Worm (Caenorhabditis elegans) whole organism, late embryonic: ENCODE data around the gene sprr-2.

Experiments used
- C08G9.2 ChIP-seq: sonication (generic microtip); optimal IDR thresholded peaks from 2 replicates; lab custom pipeline; 2016; ENCODE audit warnings: mild to moderate bottlenecking, missing genetic modification characterization, moderate library complexity, missing compliant biosample characterization
- K09A11.1 ChIP-seq: sonication (generic microtip); optimal IDR thresholded peaks from 2 replicates; lab custom pipeline; 2017; ENCODE audit warnings: antibody characterized with exemption, mild to moderate bottlenecking, missing genetic modification characterization, missing compliant biosample characterization; ENCODE audit not compliant: insufficient read depth
- T23F11.4 ChIP-seq: fragments of 200-800 bp; sonication (Bioruptor generic); optimal IDR thresholded peaks from 2 replicates; lab custom pipeline; 2018; ENCODE audit warnings: mild to moderate bottlenecking, missing genetic modification characterization, missing compliant biosample characterization
- ahr-1 ChIP-seq: sonication (generic microtip); optimal IDR thresholded peaks from 2 replicates; lab custom pipeline; 2016; ENCODE audit warnings: missing genetic modification characterization, missing compliant biosample characterization
- ama-1 ChIP-seq: fragments of 150-350 bp; optimal IDR thresholded peaks from 2 replicates; lab custom pipeline; 2014
- ceh-14 ChIP-seq: sonication (generic microtip); optimal IDR thresholded peaks from 2 replicates; lab custom pipeline; 2016; ENCODE audit warnings: missing genotype, missing genetic modification characterization, missing compliant biosample characterization
- ceh-19 ChIP-seq: fragments of 200-800 bp; sonication (Bioruptor generic); optimal IDR thresholded peaks from 2 replicates; lab custom pipeline; 2018; ENCODE audit warnings: mild to moderate bottlenecking, missing genetic modification characterization, missing compliant biosample characterization
- ceh-2 ChIP-seq: sonication (generic microtip); optimal IDR thresholded peaks from 2 replicates; lab custom pipeline; 2016; ENCODE audit warnings: missing genotype, missing genetic modification characterization, missing compliant biosample characterization
- ceh-22 ChIP-seq: sonication (generic microtip); optimal IDR thresholded peaks from 2 replicates; lab custom pipeline; 2017; ENCODE audit warnings: missing biosample characterization, missing genetic modification characterization
- ceh-30 ChIP-seq: fragments of 150-350 bp; optimal IDR thresholded peaks from 2 replicates; lab custom pipeline; 2014; ENCODE audit warnings: missing biosample characterization, missing genetic modification characterization
- ceh-31 ChIP-seq: sonication (generic microtip); optimal IDR thresholded peaks from 2 replicates; lab custom pipeline; 2016; ENCODE audit warnings: missing genetic modification characterization, missing compliant biosample characterization
- ceh-34 ChIP-seq: sonication (generic microtip); optimal IDR thresholded peaks from 2 replicates; lab custom pipeline; 2016; ENCODE audit warnings: mild to moderate bottlenecking, missing genetic modification characterization, missing compliant biosample characterization
- ceh-45 ChIP-seq: fragments of 200-800 bp; sonication (Bioruptor generic); IDR thresholded peaks from 2 replicates; pipeline ENCODE4 v1.3.6; 2022; ENCODE audit warnings: missing genetic modification reagents, missing genetic modification characterization, missing compliant biosample characterization
- ceh-48 ChIP-seq: sonication (generic microtip); optimal IDR thresholded peaks from 2 replicates; lab custom pipeline; 2016; ENCODE audit warnings: missing genetic modification characterization, inconsistent platforms, missing compliant biosample characterization
- ceh-6 ChIP-seq: fragments of 200-800 bp; sonication (Bioruptor generic); optimal IDR thresholded peaks from 2 replicates; lab custom pipeline; 2018; ENCODE audit warnings: mild to moderate bottlenecking, missing genetic modification characterization, missing compliant biosample characterization
- ceh-9 ChIP-seq: sonication (generic microtip); optimal IDR thresholded peaks from 2 replicates; lab custom pipeline; 2016; ENCODE audit warnings: mild to moderate bottlenecking, missing genetic modification characterization, inconsistent platforms, missing compliant biosample characterization
- elt-4 ChIP-seq: sonication (generic microtip); optimal IDR thresholded peaks from 2 replicates; lab custom pipeline; 2016; ENCODE audit warnings: missing genetic modification characterization, missing compliant biosample characterization
- eyg-1 ChIP-seq: sonication (generic microtip); optimal IDR thresholded peaks from 2 replicates; lab custom pipeline; 2016; ENCODE audit warnings: missing genotype, missing genetic modification characterization, missing compliant biosample characterization
- fax-1 ChIP-seq: sonication (generic microtip); optimal IDR thresholded peaks from 2 replicates; lab custom pipeline; 2016; ENCODE audit warnings: missing genotype, missing genetic modification characterization, missing compliant biosample characterization
- fkh-6 ChIP-seq: sonication (generic microtip); optimal IDR thresholded peaks from 2 replicates; lab custom pipeline; 2016; ENCODE audit warnings: missing genetic modification characterization, missing compliant biosample characterization
- gmeb-2 ChIP-seq: sonication (generic microtip); optimal IDR thresholded peaks from 2 replicates; lab custom pipeline; 2016; ENCODE audit warnings: missing genetic modification characterization, inconsistent platforms, missing compliant biosample characterization
- hlh-13 ChIP-seq: fragments of 200-800 bp; sonication (Bioruptor generic); optimal IDR thresholded peaks from 2 replicates; lab custom pipeline; 2018; ENCODE audit warnings: mild to moderate bottlenecking, missing genetic modification characterization, missing compliant biosample characterization
- hlh-6 ChIP-seq: sonication (generic microtip); optimal IDR thresholded peaks from 2 replicates; lab custom pipeline; 2016; ENCODE audit warnings: missing genotype, missing genetic modification characterization, missing compliant biosample characterization
- lin-11 ChIP-seq: fragments of 200-800 bp; sonication (Bioruptor generic); optimal IDR thresholded peaks from 2 replicates; lab custom pipeline; 2018; ENCODE audit warnings: mild to moderate bottlenecking, missing genetic modification characterization, missing compliant biosample characterization
- madf-2 ChIP-seq: sonication (generic microtip); optimal IDR thresholded peaks from 2 replicates; lab custom pipeline; 2017; ENCODE audit warnings: missing genetic modification characterization, missing compliant biosample characterization
- nhr-11 ChIP-seq: fragments of 150-350 bp; optimal IDR thresholded peaks from 2 replicates; lab custom pipeline; 2014; ENCODE audit warnings: missing biosample characterization, missing genetic modification characterization
- pat-9 ChIP-seq: fragments of 200-800 bp; sonication (Bioruptor generic); optimal IDR thresholded peaks from 2 replicates; lab custom pipeline; 2018; ENCODE audit warnings: mild to moderate bottlenecking, missing genetic modification characterization, moderate library complexity, missing compliant biosample characterization
- pax-1 ChIP-seq: fragments of 150-350 bp; optimal IDR thresholded peaks from 2 replicates; lab custom pipeline; 2014; ENCODE audit warnings: missing biosample characterization, missing genetic modification characterization
- pha-2 ChIP-seq: sonication (generic microtip); optimal IDR thresholded peaks from 2 replicates; lab custom pipeline; 2017; ENCODE audit warnings: mild to moderate bottlenecking, missing genetic modification characterization, missing compliant biosample characterization
- pqm-1 ChIP-seq: sonication (generic microtip); optimal IDR thresholded peaks from 2 replicates; lab custom pipeline; 2016; ENCODE audit warnings: missing genetic modification characterization, missing compliant biosample characterization
- pros-1 ChIP-seq: fragments of 150-350 bp; optimal IDR thresholded peaks from 2 replicates; lab custom pipeline; 2014; ENCODE audit warnings: missing biosample characterization, missing genetic modification reagents, missing genetic modification characterization
- rnt-1 ChIP-seq: sonication (generic microtip); optimal IDR thresholded peaks from 2 replicates; lab custom pipeline; 2016; ENCODE audit warnings: missing genetic modification characterization, missing compliant biosample characterization
- sdc-2 ChIP-seq: sonication (generic microtip); optimal IDR thresholded peaks from 2 replicates; lab custom pipeline; 2016; ENCODE audit warnings: missing genotype, missing genetic modification characterization, missing compliant biosample characterization
- sox-4 ChIP-seq: sonication (generic microtip); optimal IDR thresholded peaks from 2 replicates; lab custom pipeline; 2017; ENCODE audit warnings: mild to moderate bottlenecking, missing genetic modification characterization, inconsistent platforms, missing compliant biosample characterization
- tbx-2 ChIP-seq: sonication (generic microtip); optimal IDR thresholded peaks from 2 replicates; lab custom pipeline; 2016; ENCODE audit warnings: missing genetic modification characterization, missing compliant biosample characterization
- tbx-7 ChIP-seq: sonication (generic microtip); optimal IDR thresholded peaks from 2 replicates; lab custom pipeline; 2016; ENCODE audit warnings: missing genotype, missing genetic modification characterization, missing compliant biosample characterization

Gene sprr-2

ce11 chrX:14761021-14761420 lies 32.2 kb upstream of the sprr-2 start, which contains the start of gene C05G5.5:
C05G5.5 (minus strand) TSS chrX:14761121.
- TF ChIP-seq fax-1 (no peak), ceh-6 (GFP tag; lab: Kevin White, UChicago) (no peak), ceh-45 (GFP tag; lab: Robert Waterston, UW) (no peak), ceh-19 (GFP tag; lab: Kevin White, UChicago) (no peak), pha-2 (tag; lab: Kevin White, UChicago) (no peak), ceh-9 (tag; lab: Kevin White, UChicago) (no peak), sdc-2 (no peak), sox-4 (tag; lab: Kevin White, UChicago) (no peak), gmeb-2 (tag; lab: Kevin White, UChicago) (no peak), K09A11.1 (tag; lab: Kevin White, UChicago) (no peak), eyg-1 (no peak), pax-1 (tag; lab: Kevin White, UChicago) (no peak)

DNA sequence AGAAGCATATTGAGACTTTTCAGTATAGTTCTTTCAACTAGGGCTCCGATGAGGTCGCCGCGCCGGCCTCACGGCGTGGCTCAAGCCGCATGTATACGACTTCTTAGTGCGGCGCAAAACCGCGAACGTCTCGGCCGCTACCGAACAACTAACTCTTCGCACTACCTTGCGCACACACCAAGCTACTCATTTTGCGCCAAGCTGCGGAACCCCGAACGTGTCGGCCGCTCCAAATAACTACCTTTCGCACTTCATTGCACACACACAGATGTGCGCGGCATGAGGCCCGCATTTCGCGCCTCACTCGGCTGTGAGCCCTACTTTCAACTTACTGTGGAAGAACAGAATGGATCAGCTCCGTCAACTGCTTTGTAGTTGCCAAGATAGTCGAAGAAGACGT lies 25.4 kb upstream of the sprr-2 start:
- TF ChIP-seq nhr-11 (no peak), ceh-9 (tag; lab: Kevin White, UChicago) (no peak)
- TF ChIP-seq, all 69 proteins: peak for 0

ce11 chrX:14768989-14769388 lies 24.3 kb upstream of the sprr-2 start:
- TF ChIP-seq ceh-14 (tag; lab: Kevin White, UChicago) (no peak), ceh-48 (tag; lab: Kevin White, UChicago) (no peak), ceh-30 (tag; lab: Kevin White, UChicago) (no peak), ama-1 (lab: Kevin White, UChicago) (no peak), tbx-7 (tag; lab: Kevin White, UChicago) (no peak), ceh-22 (tag; lab: Kevin White, UChicago) (no peak), hlh-6 (tag; lab: Kevin White, UChicago) (no peak), ceh-2 (tag; lab: Kevin White, UChicago) (no peak), rnt-1 (tag; lab: Kevin White, UChicago) (no peak), pros-1 (tag; lab: Kevin White, UChicago) (no peak), ahr-1 (tag; lab: Kevin White, UChicago) (no peak), pqm-1 (tag; lab: Kevin White, UChicago) (no peak), pat-9 (tag; lab: Kevin White, UChicago) (no peak), nhr-11 (no peak), tbx-2 (tag; lab: Kevin White, UChicago) (no peak), hlh-13 (GFP tag; lab: Kevin White, UChicago) (no peak), gmeb-2 (tag; lab: Kevin White, UChicago) (no peak)
- TF ChIP-seq, all 69 proteins: peak for 0

- TF ChIP-seq pax-1 (tag; lab: Kevin White, UChicago) (no peak), lin-11 (tag; lab: Kevin White, UChicago) (no peak), tbx-2 (tag; lab: Kevin White, UChicago) (no peak), ceh-22 (tag; lab: Kevin White, UChicago) (no peak), fkh-6 (tag; lab: Kevin White, UChicago) (no peak), ceh-2 (tag; lab: Kevin White, UChicago) (no peak), T23F11.4 (GFP tag; lab: Kevin White, UChicago) (no peak), ceh-34 (tag; lab: Kevin White, UChicago) (no peak), madf-2 (tag; lab: Kevin White, UChicago) (no peak), ceh-31 (tag; lab: Kevin White, UChicago) (no peak), ama-1 (lab: Kevin White, UChicago) (no peak), hlh-13 (GFP tag; lab: Kevin White, UChicago) (no peak), C08G9.2 (tag; lab: Kevin White, UChicago) (no peak), sox-4 (tag; lab: Kevin White, UChicago) (no peak), elt-4 (tag; lab: Kevin White, UChicago) (no peak), K09A11.1 (tag; lab: Kevin White, UChicago) (no peak)
- TF ChIP-seq, all 69 proteins: peak for 0
Observed at ce11 chrX:14770336-14770735, 22.9 kb upstream of the sprr-2 start.
